Worm (Caenorhabditis elegans) whole organism, L4 larva: ENCODE results near the gene T12E12.6.

Source experiments
- F37D6.2 ChIP-seq: sonication (generic microtip); optimal IDR thresholded peaks from 2 replicates; lab custom pipeline; 2016; ENCODE audit warnings: mild to moderate bottlenecking, missing genetic modification characterization, missing compliant biosample characterization
- F49E8.2 ChIP-seq: sonication (generic microtip); optimal IDR thresholded peaks from 2 replicates; lab custom pipeline; 2016; ENCODE audit warnings: missing compliant biosample characterization, mild to moderate bottlenecking, missing genetic modification characterization, borderline replicate concordance
- R02D3.7 ChIP-seq: fragments of 150-350 bp; sonication (generic microtip); optimal IDR thresholded peaks from 3 replicates; lab custom pipeline; 2014; ENCODE audit warnings: missing biosample characterization, missing genetic modification characterization
- T20F7.1 ChIP-seq: fragments of 200-800 bp; sonication (Bioruptor generic); optimal IDR thresholded peaks from 2 replicates; lab custom pipeline; 2018; ENCODE audit warnings: mild to moderate bottlenecking, missing genetic modification characterization, missing compliant biosample characterization
- T26A8.4 ChIP-seq: fragments of 200-800 bp; sonication (Bioruptor generic); IDR thresholded peaks from 2 replicates; pipeline ENCODE4 v1.3.6; 2022; ENCODE audit warnings: missing genetic modification characterization, missing compliant biosample characterization
- Y48G9A.11 ChIP-seq: fragments of 200-800 bp; sonication (Bioruptor generic); IDR thresholded peaks from 2 replicates; pipeline ENCODE4 v1.3.6; 2022; ENCODE audit warnings: missing genetic modification reagents, missing genetic modification characterization, missing compliant biosample characterization
- aha-1 ChIP-seq: fragments of 150-350 bp; peaks from one replicate; lab custom pipeline; 2014; ENCODE audit warnings: missing biosample characterization, missing genetic modification characterization
- ama-1 ChIP-seq: fragments of 150-350 bp; optimal IDR thresholded peaks from 2 replicates; lab custom pipeline; 2014; ENCODE audit warnings: inconsistent platforms, mixed read lengths
- ctbp-1 ChIP-seq: fragments of 200-800 bp; sonication (Bioruptor generic); IDR thresholded peaks from 2 replicates; pipeline ENCODE4 v1.3.6; 2022; ENCODE audit warnings: missing genetic modification reagents, missing genetic modification characterization, missing compliant biosample characterization
- daf-16 ChIP-seq, 3 experiments: sonication (generic microtip); optimal IDR thresholded peaks; 2 replicates each; lab custom pipeline; 2016 to 2017; ENCODE audit warnings: missing genetic modification characterization in 3 of 3, missing genetic modification reagents in 3 of 3, mild to moderate bottlenecking in 2 of 3, missing compliant biosample characterization in 2 of 3, missing biosample characterization in 1 of 3, moderate library complexity in 1 of 3
- dmd-6 ChIP-seq: fragments of 200-800 bp; sonication (Bioruptor generic); IDR thresholded peaks from 2 replicates; pipeline ENCODE4 v1.3.6; 2022; ENCODE audit warnings: missing genetic modification reagents, missing genetic modification characterization, missing compliant biosample characterization
- dmd-9 ChIP-seq: fragments of 200-800 bp; sonication (Bioruptor generic); IDR thresholded peaks from 2 replicates; pipeline ENCODE4 v1.3.6; 2022; ENCODE audit warnings: missing genetic modification reagents, missing genetic modification characterization, missing compliant biosample characterization
- dpl-1 ChIP-seq: fragments of 150-350 bp; optimal IDR thresholded peaks from 2 replicates; lab custom pipeline; 2014; ENCODE audit warnings: missing biosample characterization, missing genetic modification reagents, missing genetic modification characterization
- duxl-1 ChIP-seq: sonication (generic microtip); optimal IDR thresholded peaks from 2 replicates; lab custom pipeline; 2016; ENCODE audit warnings: mild to moderate bottlenecking, missing genetic modification characterization, moderate library complexity, missing compliant biosample characterization; ENCODE audit not compliant: poor library complexity
- dve-1 ChIP-seq: sonication (generic microtip); optimal IDR thresholded peaks from 2 replicates; lab custom pipeline; 2017; ENCODE audit warnings: antibody characterized with exemption, mild to moderate bottlenecking, missing genetic modification characterization, missing compliant biosample characterization; ENCODE audit not compliant: insufficient read depth
- egl-43 ChIP-seq: fragments of 200-800 bp; sonication (Bioruptor generic); IDR thresholded peaks from 2 replicates; pipeline ENCODE4 v1.3.6; 2022; ENCODE audit warnings: missing genetic modification reagents, missing genetic modification characterization, missing compliant biosample characterization
- fkh-10 ChIP-seq: fragments of 150-350 bp; optimal IDR thresholded peaks from 2 replicates; lab custom pipeline; 2014; ENCODE audit warnings: missing biosample characterization, missing genetic modification reagents, missing genetic modification characterization
- hif-1 ChIP-seq, 2 experiments: sonication (generic microtip); optimal IDR thresholded peaks; 2 replicates each; lab custom pipeline; 2016 to 2017; ENCODE audit warnings: missing compliant biosample characterization in 2 of 2, missing genetic modification characterization in 2 of 2, missing genetic modification reagents in 2 of 2, missing genotype in 2 of 2, mild to moderate bottlenecking in 1 of 2
- hlh-11 ChIP-seq: fragments of 200-800 bp; sonication (Bioruptor generic); optimal IDR thresholded peaks from 2 replicates; lab custom pipeline; 2018; ENCODE audit warnings: mild to moderate bottlenecking, missing genetic modification characterization, missing compliant biosample characterization
- hlh-30 ChIP-seq: sonication (generic microtip); optimal IDR thresholded peaks from 2 replicates; lab custom pipeline; 2017; ENCODE audit warnings: antibody characterized with exemption, mild to moderate bottlenecking, missing genetic modification characterization, missing compliant biosample characterization; ENCODE audit not compliant: insufficient read depth
- hmg-1.1 ChIP-seq: fragments of 200-800 bp; sonication (Bioruptor generic); IDR thresholded peaks from 2 replicates; pipeline ENCODE4 v1.3.6; 2022; ENCODE audit warnings: missing genetic modification reagents, missing genetic modification characterization, missing compliant biosample characterization
- lin-1 ChIP-seq: fragments of 200-800 bp; sonication (Bioruptor generic); IDR thresholded peaks from 2 replicates; pipeline ENCODE4 v1.3.6; 2022; ENCODE audit warnings: missing genetic modification reagents, missing genetic modification characterization, missing compliant biosample characterization
- lsy-2 ChIP-seq, 2 experiments: fragments of 150-350 bp in 1 of 2; sonication (generic microtip) in 1 of 2; optimal IDR thresholded peaks; 2 replicates each; lab custom pipeline; 2014 to 2017; ENCODE audit warnings: missing biosample characterization in 2 of 2, missing genetic modification characterization in 2 of 2
- madf-5 ChIP-seq, 2 experiments: fragments of 200-800 bp; sonication (Bioruptor generic); IDR thresholded peaks; 2 replicates each; pipeline ENCODE4 v1.3.6; 2022; ENCODE audit warnings: missing compliant biosample characterization in 2 of 2, missing genetic modification characterization in 2 of 2
- mdl-1 ChIP-seq, 2 experiments: fragments of 150-350 bp in 1 of 2; sonication (generic microtip) in 1 of 2; optimal IDR thresholded peaks; 2 replicates each; lab custom pipeline; 2014 to 2017; ENCODE audit warnings: missing biosample characterization in 2 of 2, missing genetic modification characterization in 2 of 2
- mdt-29 ChIP-seq: fragments of 200-800 bp; sonication (Bioruptor generic); IDR thresholded peaks from 2 replicates; pipeline ENCODE4 v1.3.6; 2022; ENCODE audit warnings: missing genetic modification reagents, missing genetic modification characterization, missing compliant biosample characterization
- mep-1 ChIP-seq: fragments of 150-350 bp; sonication (generic microtip); optimal IDR thresholded peaks from 3 replicates; lab custom pipeline; 2014; ENCODE audit warnings: missing biosample characterization, missing genetic modification characterization
- mxl-3 ChIP-seq: fragments of 200-800 bp; sonication (Bioruptor generic); optimal IDR thresholded peaks from 2 replicates; lab custom pipeline; 2018; ENCODE audit warnings: mild to moderate bottlenecking, missing genetic modification characterization, missing compliant biosample characterization
- nhr-102 ChIP-seq: sonication (generic microtip); optimal IDR thresholded peaks from 2 replicates; lab custom pipeline; 2016; ENCODE audit warnings: mild to moderate bottlenecking, missing genetic modification characterization, moderate library complexity, missing compliant biosample characterization
- nhr-11 ChIP-seq: fragments of 150-350 bp; optimal IDR thresholded peaks from 2 replicates; lab custom pipeline; 2014; ENCODE audit warnings: missing biosample characterization, missing genetic modification characterization
- nhr-28 ChIP-seq: fragments of 150-350 bp; optimal IDR thresholded peaks from 2 replicates; lab custom pipeline; 2014; ENCODE audit warnings: missing biosample characterization, missing genetic modification characterization
- nhr-41 ChIP-seq: fragments of 200-800 bp; sonication (Bioruptor generic); IDR thresholded peaks from 2 replicates; pipeline ENCODE4 v1.3.6; 2022; ENCODE audit warnings: missing genetic modification reagents, missing genetic modification characterization, missing compliant biosample characterization
- nhr-42 ChIP-seq: fragments of 200-800 bp; sonication (Bioruptor generic); IDR thresholded peaks from 2 replicates; pipeline ENCODE4 v1.3.6; 2022; ENCODE audit warnings: missing genetic modification characterization, missing compliant biosample characterization
- nhr-48 ChIP-seq: sonication (generic microtip); optimal IDR thresholded peaks from 2 replicates; lab custom pipeline; 2016; ENCODE audit warnings: mild to moderate bottlenecking, missing genetic modification characterization, missing compliant biosample characterization
- nhr-76 ChIP-seq: fragments of 150-350 bp; optimal IDR thresholded peaks from 2 replicates; lab custom pipeline; 2014; ENCODE audit warnings: missing biosample characterization, missing genetic modification characterization
- nhr-77 ChIP-seq: fragments of 150-350 bp; optimal IDR thresholded peaks from 2 replicates; lab custom pipeline; 2014; ENCODE audit warnings: missing biosample characterization, missing genetic modification characterization
- pha-4 ChIP-seq, 2 experiments: fragments of 150-350 bp in 1 of 2; fragments of 200-800 bp in 1 of 2; sonication (Bioruptor generic) in 1 of 2; IDR thresholded peaks in 1 of 2; optimal IDR thresholded peaks in 1 of 2; 2 replicates each; pipeline versions ENCODE4 v1.3.6 to Lab custom; 2014 to 2022; ENCODE audit warnings: missing genetic modification characterization in 2 of 2, missing genetic modification reagents in 2 of 2, missing biosample characterization in 1 of 2, missing compliant biosample characterization in 1 of 2
- php-3 ChIP-seq: fragments of 200-800 bp; sonication (Bioruptor generic); IDR thresholded peaks from 2 replicates; pipeline ENCODE4 v1.3.6; 2022; ENCODE audit warnings: missing genetic modification reagents, missing genetic modification characterization, missing compliant biosample characterization
- rbr-2 ChIP-seq: sonication (generic microtip); optimal IDR thresholded peaks from 2 replicates; lab custom pipeline; 2016; ENCODE audit warnings: missing genotype, missing genetic modification characterization, missing compliant biosample characterization
- saeg-2 ChIP-seq: fragments of 200-800 bp; sonication (Bioruptor generic); IDR thresholded peaks from 2 replicates; pipeline ENCODE4 v1.3.6; 2022; ENCODE audit warnings: missing genetic modification reagents, missing genetic modification characterization, missing compliant biosample characterization
- set-16 ChIP-seq: fragments of 200-800 bp; sonication (Bioruptor generic); IDR thresholded peaks from 2 replicates; pipeline ENCODE4 v1.3.6; 2022; ENCODE audit warnings: missing genetic modification reagents, missing genetic modification characterization, missing compliant biosample characterization
- spr-1 ChIP-seq: sonication (generic microtip); optimal IDR thresholded peaks from 2 replicates; lab custom pipeline; 2016; ENCODE audit warnings: mild to moderate bottlenecking, missing genetic modification characterization, missing compliant biosample characterization
- tag-97 ChIP-seq: fragments of 200-800 bp; sonication (Bioruptor generic); IDR thresholded peaks from 2 replicates; pipeline ENCODE4 v1.3.6; 2022; ENCODE audit warnings: missing genetic modification characterization, missing compliant biosample characterization
- unc-62 ChIP-seq, 3 experiments: fragments of 150-350 bp in 1 of 3; sonication (generic microtip); optimal IDR thresholded peaks in 2 of 3; peaks in 1 of 3; 1 replicate in 1 of 3; 2 replicates in 2 of 3; lab custom pipeline; 2014 to 2017; ENCODE audit warnings: missing biosample characterization in 3 of 3, missing genetic modification characterization in 3 of 3, missing genetic modification reagents in 3 of 3, missing genotype in 1 of 3

The T12E12.6 gene

DNA sequence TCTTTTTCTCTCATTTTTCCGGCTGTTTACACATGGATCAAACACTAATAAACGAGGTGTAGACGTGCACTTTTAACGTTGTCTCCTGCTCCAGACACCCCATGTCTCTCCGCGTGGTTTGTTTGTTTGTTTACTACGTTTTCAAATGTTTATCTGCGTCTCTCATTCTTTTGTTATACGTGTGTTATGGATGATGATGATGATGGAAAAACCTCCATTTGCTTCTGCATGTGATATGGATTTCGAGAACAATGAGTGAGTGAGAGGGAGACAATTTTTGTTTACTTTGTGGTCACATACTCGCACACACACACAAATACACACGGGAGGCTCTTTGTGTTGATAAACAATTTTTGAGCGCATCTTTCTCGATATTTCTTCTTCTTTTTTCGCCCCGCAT lies 30.5 kb upstream of the T12E12.6 start:
- TF ChIP-seq nhr-102 (tag; lab: Kevin White, UChicago) (peak; percentile 62), mdt-29 (peak; percentile 65), fkh-10 (GFP tag; lab: Kevin White, UChicago) (peak; percentile 4), mep-1 (tag; lab: Kevin White, UChicago) (peak; percentile 82), hmg-1.1 (GFP tag; lab: Robert Waterston, UW) (0 out of 2 replicates have a peak, but pooled peaks have one; percentile 22), R02D3.7 (tag; lab: Kevin White, UChicago) (no peak), mdl-1 (tag; optimal IDR thresholded peaks at IDR 0.05; lab: Kevin White, UChicago) (peak; percentile 52 to 92), aha-1 (tag; lab: Kevin White, UChicago) (peak; percentile 98), php-3 (GFP tag; lab: Robert Waterston, UW) (peak; percentile 27; the same call in 1 of the 2 replicates), dpl-1 (GFP tag; lab: Kevin White, UChicago) (peak; percentile 42), duxl-1 (tag; lab: Kevin White, UChicago) (no peak), mxl-3 (GFP tag; lab: Kevin White, UChicago) (peak; percentile 52), madf-5 (GFP tag; IDR thresholded peaks at IDR 0.05; lab: Robert Waterston, UW) (no peak), nhr-77 (tag; lab: Kevin White, UChicago) (peak; percentile 30), egl-43 (GFP tag; lab: Robert Waterston, UW) (peak; percentile 41; the same call in 1 of the 2 replicates), lsy-2 (tag; optimal IDR thresholded peaks at IDR 0.05; lab: Kevin White, UChicago) (peak; percentile 39 to 84), F49E8.2 (no peak), saeg-2 (GFP tag; lab: Robert Waterston, UW) (0 out of 2 replicates have a peak, but pooled peaks have one; percentile 55), set-16 (GFP tag; lab: Robert Waterston, UW) (0 out of 2 replicates have a peak, but pooled peaks have one; percentile 5), hlh-30 (tag; lab: Kevin White, UChicago) (peak; percentile 98), nhr-11 (tag; lab: Kevin White, UChicago) (peak; percentile 92), nhr-28 (peak; percentile 51), daf-16 (GFP tag; optimal IDR thresholded peaks at IDR 0.05; lab: Kevin White, UChicago) (peak; percentile 66 to 98), daf-16 (tag; optimal IDR thresholded peaks at IDR 0.05; lab: Kevin White, UChicago) (peak; percentile 99), T26A8.4 (peak; percentile 54), hlh-11 (peak; percentile 92), lin-1 (GFP tag; lab: Robert Waterston, UW) (no peak), nhr-48 (tag; lab: Kevin White, UChicago) (peak; percentile 53), pha-4 (GFP tag; IDR thresholded peaks at IDR 0.05; lab: Robert Waterston, UW) (peak; percentile 84), pha-4 (tag; optimal IDR thresholded peaks at IDR 0.05; lab: Kevin White, UChicago) (peak; percentile 98), nhr-76 (tag; lab: Kevin White, UChicago) (no peak), dmd-9 (GFP tag; lab: Robert Waterston, UW) (no peak), dve-1 (tag; lab: Kevin White, UChicago) (peak; percentile 98), ctbp-1 (GFP tag; lab: Robert Waterston, UW) (no peak), T20F7.1 (peak; percentile 37), hif-1 (tag; optimal IDR thresholded peaks at IDR 0.05; lab: Kevin White, UChicago) (peak; percentile 83 to 97), tag-97 (GFP tag; lab: Robert Waterston, UW) (0 out of 2 replicates have a peak, but pooled peaks have one; percentile 49), spr-1 (tag; lab: Kevin White, UChicago) (peak; percentile 32), nhr-42 (GFP tag; lab: Robert Waterston, UW) (peak; percentile 15; the same call in 1 of the 2 replicates), unc-62 (GFP tag; optimal IDR thresholded peaks at IDR 0.05 in 1 of 2; lab: Kevin White, UChicago) (peak in 1 of 2 experiments; percentile 67), unc-62 (tag; optimal IDR thresholded peaks at IDR 0.05; lab: Kevin White, UChicago) (no peak), rbr-2 (tag; lab: Kevin White, UChicago) (peak; percentile 69), ama-1 (lab: Kevin White, UChicago) (peak; percentile 72), nhr-41 (no peak), dmd-6 (GFP tag; lab: Robert Waterston, UW) (peak; percentile 53), Y48G9A.11 (GFP tag; lab: Robert Waterston, UW) (no peak), F37D6.2 (tag; lab: Kevin White, UChicago) (peak; percentile 29)
